Worm (Caenorhabditis elegans) whole organism, late embryonic: Measurements from ENCODE around the gene C15B12.4.

Experiments
- C08G9.2 ChIP-seq: sonication (generic microtip); optimal IDR thresholded peaks from 2 replicates; lab custom pipeline; 2016; ENCODE audit warnings: mild to moderate bottlenecking, missing genetic modification characterization, moderate library complexity, missing compliant biosample characterization
- C38D4.7 ChIP-seq: fragments of 200-800 bp; sonication (Bioruptor generic); optimal IDR thresholded peaks from 2 replicates; lab custom pipeline; 2018; ENCODE audit warnings: mild to moderate bottlenecking, missing genetic modification characterization, moderate library complexity, missing compliant biosample characterization
- F13H6.1 ChIP-seq: sonication (generic microtip); optimal IDR thresholded peaks from 2 replicates; lab custom pipeline; 2016; ENCODE audit warnings: missing genetic modification characterization, missing compliant biosample characterization
- K02D7.2 ChIP-seq: sonication (generic microtip); optimal IDR thresholded peaks from 2 replicates; lab custom pipeline; 2017; ENCODE audit warnings: mild to moderate bottlenecking, missing genetic modification characterization, missing compliant biosample characterization
- K09A11.1 ChIP-seq: sonication (generic microtip); optimal IDR thresholded peaks from 2 replicates; lab custom pipeline; 2017; ENCODE audit warnings: antibody characterized with exemption, mild to moderate bottlenecking, missing genetic modification characterization, missing compliant biosample characterization; ENCODE audit not compliant: insufficient read depth
- T23F11.4 ChIP-seq: fragments of 200-800 bp; sonication (Bioruptor generic); optimal IDR thresholded peaks from 2 replicates; lab custom pipeline; 2018; ENCODE audit warnings: mild to moderate bottlenecking, missing genetic modification characterization, missing compliant biosample characterization
- ceh-19 ChIP-seq: fragments of 200-800 bp; sonication (Bioruptor generic); optimal IDR thresholded peaks from 2 replicates; lab custom pipeline; 2018; ENCODE audit warnings: mild to moderate bottlenecking, missing genetic modification characterization, missing compliant biosample characterization
- ceh-2 ChIP-seq: sonication (generic microtip); optimal IDR thresholded peaks from 2 replicates; lab custom pipeline; 2016; ENCODE audit warnings: missing genotype, missing genetic modification characterization, missing compliant biosample characterization
- ceh-24 ChIP-seq: sonication (generic microtip); optimal IDR thresholded peaks from 2 replicates; lab custom pipeline; 2016; ENCODE audit warnings: mild to moderate bottlenecking, missing genetic modification characterization, missing compliant biosample characterization
- ceh-31 ChIP-seq: sonication (generic microtip); optimal IDR thresholded peaks from 2 replicates; lab custom pipeline; 2016; ENCODE audit warnings: missing genetic modification characterization, missing compliant biosample characterization
- ceh-34 ChIP-seq: sonication (generic microtip); optimal IDR thresholded peaks from 2 replicates; lab custom pipeline; 2016; ENCODE audit warnings: mild to moderate bottlenecking, missing genetic modification characterization, missing compliant biosample characterization
- ceh-45 ChIP-seq: fragments of 200-800 bp; sonication (Bioruptor generic); IDR thresholded peaks from 2 replicates; pipeline ENCODE4 v1.3.6; 2022; ENCODE audit warnings: missing genetic modification reagents, missing genetic modification characterization, missing compliant biosample characterization
- ceh-48 ChIP-seq: sonication (generic microtip); optimal IDR thresholded peaks from 2 replicates; lab custom pipeline; 2016; ENCODE audit warnings: missing genetic modification characterization, inconsistent platforms, missing compliant biosample characterization
- ceh-6 ChIP-seq: fragments of 200-800 bp; sonication (Bioruptor generic); optimal IDR thresholded peaks from 2 replicates; lab custom pipeline; 2018; ENCODE audit warnings: mild to moderate bottlenecking, missing genetic modification characterization, missing compliant biosample characterization
- che-1 ChIP-seq: sonication (generic microtip); optimal IDR thresholded peaks from 2 replicates; lab custom pipeline; 2016; ENCODE audit warnings: mild to moderate bottlenecking, missing genetic modification characterization, missing compliant biosample characterization
- dmd-4 ChIP-seq: sonication (generic microtip); optimal IDR thresholded peaks from 2 replicates; lab custom pipeline; 2016; ENCODE audit warnings: borderline replicate concordance, missing genetic modification characterization, missing compliant biosample characterization
- dve-1 ChIP-seq: sonication (generic microtip); optimal IDR thresholded peaks from 2 replicates; lab custom pipeline; 2017; ENCODE audit warnings: antibody characterized with exemption, mild to moderate bottlenecking, missing genetic modification characterization, missing compliant biosample characterization
- elt-4 ChIP-seq: sonication (generic microtip); optimal IDR thresholded peaks from 2 replicates; lab custom pipeline; 2016; ENCODE audit warnings: missing genetic modification characterization, missing compliant biosample characterization
- ets-4 ChIP-seq: sonication (generic microtip); optimal IDR thresholded peaks from 2 replicates; lab custom pipeline; 2016; ENCODE audit warnings: missing genetic modification characterization, missing compliant biosample characterization
- fkh-10 ChIP-seq: fragments of 150-350 bp; optimal IDR thresholded peaks from 2 replicates; lab custom pipeline; 2014; ENCODE audit warnings: missing biosample characterization, missing genetic modification reagents, missing genetic modification characterization
- hlh-30 ChIP-seq: sonication (generic microtip); optimal IDR thresholded peaks from 2 replicates; lab custom pipeline; 2017; ENCODE audit warnings: antibody characterized with exemption, missing genetic modification characterization, missing compliant biosample characterization; ENCODE audit not compliant: insufficient read depth
- hlh-8 ChIP-seq: sonication (generic microtip); optimal IDR thresholded peaks from 2 replicates; lab custom pipeline; 2016; ENCODE audit warnings: missing genotype, missing genetic modification characterization, missing compliant biosample characterization
- lim-6 ChIP-seq: sonication (generic microtip); optimal IDR thresholded peaks from 2 replicates; lab custom pipeline; 2016; ENCODE audit warnings: missing genetic modification characterization, missing compliant biosample characterization
- nfya-1 ChIP-seq: sonication (generic microtip); optimal IDR thresholded peaks from 2 replicates; lab custom pipeline; 2017; ENCODE audit warnings: missing genetic modification characterization, mild to moderate bottlenecking, missing compliant biosample characterization, antibody characterized with exemption, moderate library complexity
- nhr-232 ChIP-seq: sonication (generic microtip); optimal IDR thresholded peaks from 2 replicates; lab custom pipeline; 2016; ENCODE audit warnings: missing genetic modification characterization, missing compliant biosample characterization
- pag-3 ChIP-seq: sonication (generic microtip); optimal IDR thresholded peaks from 2 replicates; lab custom pipeline; 2016; ENCODE audit warnings: missing compliant biosample characterization, missing genetic modification characterization, borderline replicate concordance
- pat-9 ChIP-seq: fragments of 200-800 bp; sonication (Bioruptor generic); optimal IDR thresholded peaks from 2 replicates; lab custom pipeline; 2018; ENCODE audit warnings: mild to moderate bottlenecking, missing genetic modification characterization, moderate library complexity, missing compliant biosample characterization
- pax-1 ChIP-seq: fragments of 150-350 bp; optimal IDR thresholded peaks from 2 replicates; lab custom pipeline; 2014; ENCODE audit warnings: missing biosample characterization, missing genetic modification characterization
- pha-2 ChIP-seq: sonication (generic microtip); optimal IDR thresholded peaks from 2 replicates; lab custom pipeline; 2017; ENCODE audit warnings: mild to moderate bottlenecking, missing genetic modification characterization, missing compliant biosample characterization
- ref-2 ChIP-seq: sonication (generic microtip); optimal IDR thresholded peaks from 2 replicates; lab custom pipeline; 2016; ENCODE audit warnings: missing genetic modification characterization, missing compliant biosample characterization
- tbx-2 ChIP-seq: sonication (generic microtip); optimal IDR thresholded peaks from 2 replicates; lab custom pipeline; 2016; ENCODE audit warnings: missing genetic modification characterization, missing compliant biosample characterization
- ttx-3 ChIP-seq: sonication (generic microtip); optimal IDR thresholded peaks from 2 replicates; lab custom pipeline; 2016; ENCODE audit warnings: missing genetic modification reagents, missing genetic modification characterization, missing compliant biosample characterization
- unc-42 ChIP-seq: sonication (generic microtip); optimal IDR thresholded peaks from 2 replicates; lab custom pipeline; 2016; ENCODE audit warnings: missing genotype, missing genetic modification characterization, missing compliant biosample characterization
- unc-55 ChIP-seq: sonication (generic microtip); optimal IDR thresholded peaks from 2 replicates; lab custom pipeline; 2017; ENCODE audit warnings: missing biosample characterization, missing genetic modification reagents, missing genetic modification characterization
- unc-86 ChIP-seq: sonication (generic microtip); optimal IDR thresholded peaks from 2 replicates; lab custom pipeline; 2016; ENCODE audit warnings: missing genetic modification characterization, missing compliant biosample characterization

The C15B12.4 gene

DNA sequence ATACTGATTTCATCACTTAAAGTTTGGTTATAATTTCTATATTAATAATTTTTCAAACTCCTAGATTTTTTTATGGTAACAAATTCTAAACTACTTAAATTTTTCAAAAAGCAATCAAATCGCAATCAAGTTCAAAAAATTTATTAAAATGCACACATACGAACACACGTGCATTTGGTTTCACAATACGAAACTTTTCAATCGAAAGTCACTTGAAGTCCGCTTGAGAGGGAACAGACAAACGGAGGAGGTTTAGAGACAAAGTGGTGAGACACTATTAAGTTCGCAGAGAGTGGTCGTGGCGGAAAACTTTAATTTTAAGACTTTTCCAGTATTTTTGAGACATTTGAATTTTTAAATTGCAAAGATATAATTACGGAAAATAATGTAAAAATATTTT, 32.1 kb upstream of the C15B12.4 start, which contains the start of gene glr-8:
Gene glr-8 (plus strand): TSS at position 319 of the 400 bp plus-strand sequence.
- no peak for TF ChIP-seq F13H6.1 (tag; lab: Kevin White, UChicago)
- TF ChIP-seq ceh-2 (tag; lab: Kevin White, UChicago): no peak
- no peak for TF ChIP-seq K09A11.1 (tag; lab: Kevin White, UChicago)
- no peak for TF ChIP-seq hlh-8 (tag; lab: Kevin White, UChicago)
- TF ChIP-seq ceh-24: no peak
- no peak for TF ChIP-seq elt-4 (tag; lab: Kevin White, UChicago)
- TF ChIP-seq unc-86 (tag; lab: Kevin White, UChicago): no peak
- TF ChIP-seq hlh-30 (tag; lab: Kevin White, UChicago): no peak
- TF ChIP-seq unc-55 (GFP tag; lab: Kevin White, UChicago): no peak
- TF ChIP-seq C08G9.2 (tag; lab: Kevin White, UChicago): no peak
- no peak for TF ChIP-seq fkh-10 (GFP tag; lab: Kevin White, UChicago)

DNA sequence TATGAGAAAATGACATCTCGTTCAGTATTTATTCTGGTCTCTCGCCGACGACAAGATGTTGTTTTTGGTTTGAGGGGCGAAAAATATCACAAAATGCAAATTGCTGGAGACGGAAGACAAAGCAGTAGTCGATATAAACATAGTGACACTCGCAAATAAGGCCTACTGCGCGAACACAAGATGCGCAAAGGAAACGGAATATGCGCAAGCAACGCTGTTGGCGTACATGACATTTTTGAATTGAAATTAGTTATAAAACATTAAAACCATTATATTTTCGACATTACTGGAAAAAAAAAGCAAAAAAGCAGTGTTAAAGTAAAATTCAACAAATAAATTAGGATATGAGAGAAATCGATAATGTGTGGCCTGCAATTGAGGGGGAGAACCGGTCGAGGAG, 31.5 kb upstream of the C15B12.4 start, which contains the start of gene cdf-1:
Gene cdf-1 (minus strand): TSS at position 136 of the 400 bp plus-strand sequence.
- no peak for TF ChIP-seq pha-2 (tag; lab: Kevin White, UChicago)
- peak; percentile 31 for TF ChIP-seq ceh-34 (tag; lab: Kevin White, UChicago)
- peak; percentile 21 for TF ChIP-seq ceh-31
- peak; percentile 22 for TF ChIP-seq unc-42 (tag; lab: Kevin White, UChicago)
- peak; percentile 9 for TF ChIP-seq ceh-19 (GFP tag; lab: Kevin White, UChicago)
- TF ChIP-seq C38D4.7 (GFP tag; lab: Kevin White, UChicago): no peak
- peak; percentile 37 for TF ChIP-seq ref-2 (tag; lab: Kevin White, UChicago)
- TF ChIP-seq C08G9.2 (tag; lab: Kevin White, UChicago): no peak
- TF ChIP-seq ceh-48: peak; percentile 20
- TF ChIP-seq nfya-1 (tag; lab: Kevin White, UChicago): peak; percentile 2

DNA sequence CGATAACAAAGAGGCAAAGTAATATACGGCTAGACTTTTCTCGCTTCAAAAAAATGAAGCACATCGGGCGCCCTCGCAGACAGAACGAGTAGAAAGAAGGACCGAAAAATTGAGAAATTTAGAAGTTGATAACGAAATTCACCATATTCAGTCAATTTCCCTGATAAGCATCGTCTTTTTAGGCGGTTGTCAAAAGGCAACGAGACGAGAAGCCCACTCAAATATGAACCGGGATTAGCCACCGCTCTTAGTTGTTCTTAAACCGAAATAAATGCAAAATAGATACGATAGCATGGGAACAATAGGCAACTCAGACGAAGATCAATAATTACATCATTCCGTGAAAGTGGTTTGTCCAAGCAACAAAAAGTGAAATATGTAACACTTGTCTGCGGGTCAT, 29.6 kb upstream of the C15B12.4 start:
- TF ChIP-seq lim-6 (tag; lab: Kevin White, UChicago): no peak
- no peak for TF ChIP-seq hlh-8 (tag; lab: Kevin White, UChicago)
- no peak for TF ChIP-seq ets-4 (tag; lab: Kevin White, UChicago)
- TF ChIP-seq ttx-3 (tag; lab: Kevin White, UChicago): no peak
- no peak for TF ChIP-seq che-1 (tag; lab: Kevin White, UChicago)
- no peak for TF ChIP-seq ceh-6
- TF ChIP-seq nhr-232 (tag; lab: Kevin White, UChicago): no peak
- no peak for TF ChIP-seq pat-9
- no peak for TF ChIP-seq pax-1 (tag; lab: Kevin White, UChicago)
- no peak for TF ChIP-seq dve-1 (tag; lab: Kevin White, UChicago)
- no peak for TF ChIP-seq hlh-30 (tag; lab: Kevin White, UChicago)
- TF ChIP-seq ceh-45 (GFP tag; lab: Robert Waterston, UW): no peak

DNA sequence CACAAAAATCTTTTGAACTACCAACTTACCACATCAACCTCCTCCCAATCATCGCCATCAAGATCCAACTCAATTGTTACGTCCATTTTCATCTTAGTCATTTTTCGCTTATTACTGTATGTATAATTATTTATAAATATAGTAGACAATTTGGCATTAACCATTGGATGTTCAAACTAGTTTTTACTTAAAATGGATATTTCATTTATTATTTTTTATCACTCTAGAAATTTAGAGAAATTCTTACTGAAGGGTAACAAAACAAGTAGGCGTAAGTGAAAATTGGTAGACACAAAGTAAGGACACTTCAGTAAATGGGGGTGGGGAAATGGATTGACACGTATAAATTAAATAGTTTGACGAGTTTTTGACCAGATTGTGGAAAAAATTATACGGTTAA, 26.2 kb upstream of the C15B12.4 start, which contains the start of gene actl-1:
Gene actl-1 (minus strand): TSS at position 101 of the 400 bp plus-strand sequence.
- TF ChIP-seq K02D7.2 (tag; lab: Kevin White, UChicago): no peak
- no peak for TF ChIP-seq tbx-2 (tag; lab: Kevin White, UChicago)
- no peak for TF ChIP-seq T23F11.4
- TF ChIP-seq dmd-4: no peak
- TF ChIP-seq ceh-45 (GFP tag; lab: Robert Waterston, UW): no peak
- no peak for TF ChIP-seq ref-2 (tag; lab: Kevin White, UChicago)
- TF ChIP-seq pag-3 (tag; lab: Kevin White, UChicago): no peak
- TF ChIP-seq, all 69 proteins: peak for 0
